Worm (Caenorhabditis elegans) whole organism, late embryonic: ENCODE measurements around the gene C25E10.7.

Source experiments
- F13H6.1 ChIP-seq: sonication (generic microtip); optimal IDR thresholded peaks from 2 replicates; lab custom pipeline; 2016; ENCODE audit warnings: missing genetic modification characterization, missing compliant biosample characterization
- ceh-30 ChIP-seq: fragments of 150-350 bp; optimal IDR thresholded peaks from 2 replicates; lab custom pipeline; 2014; ENCODE audit warnings: missing biosample characterization, missing genetic modification characterization
- ceh-31 ChIP-seq: sonication (generic microtip); optimal IDR thresholded peaks from 2 replicates; lab custom pipeline; 2016; ENCODE audit warnings: missing genetic modification characterization, missing compliant biosample characterization
- ceh-9 ChIP-seq: sonication (generic microtip); optimal IDR thresholded peaks from 2 replicates; lab custom pipeline; 2016; ENCODE audit warnings: mild to moderate bottlenecking, missing genetic modification characterization, inconsistent platforms, missing compliant biosample characterization
- dmd-4 ChIP-seq: sonication (generic microtip); optimal IDR thresholded peaks from 2 replicates; lab custom pipeline; 2016; ENCODE audit warnings: borderline replicate concordance, missing genetic modification characterization, missing compliant biosample characterization
- ets-4 ChIP-seq: sonication (generic microtip); optimal IDR thresholded peaks from 2 replicates; lab custom pipeline; 2016; ENCODE audit warnings: missing genetic modification characterization, missing compliant biosample characterization
- eyg-1 ChIP-seq: sonication (generic microtip); optimal IDR thresholded peaks from 2 replicates; lab custom pipeline; 2016; ENCODE audit warnings: missing genotype, missing genetic modification characterization, missing compliant biosample characterization
- hlh-13 ChIP-seq: fragments of 200-800 bp; sonication (Bioruptor generic); optimal IDR thresholded peaks from 2 replicates; lab custom pipeline; 2018; ENCODE audit warnings: mild to moderate bottlenecking, missing genetic modification characterization, missing compliant biosample characterization
- pat-9 ChIP-seq: fragments of 200-800 bp; sonication (Bioruptor generic); optimal IDR thresholded peaks from 2 replicates; lab custom pipeline; 2018; ENCODE audit warnings: mild to moderate bottlenecking, missing genetic modification characterization, moderate library complexity, missing compliant biosample characterization
- pha-2 ChIP-seq: sonication (generic microtip); optimal IDR thresholded peaks from 2 replicates; lab custom pipeline; 2017; ENCODE audit warnings: mild to moderate bottlenecking, missing genetic modification characterization, missing compliant biosample characterization
- tbx-2 ChIP-seq: sonication (generic microtip); optimal IDR thresholded peaks from 2 replicates; lab custom pipeline; 2016; ENCODE audit warnings: missing genetic modification characterization, missing compliant biosample characterization
- unc-86 ChIP-seq: sonication (generic microtip); optimal IDR thresholded peaks from 2 replicates; lab custom pipeline; 2016; ENCODE audit warnings: missing genetic modification characterization, missing compliant biosample characterization

ce11 chrV:9096674-9097073, 45.7 kb upstream of the C25E10.7 start:
- no peak for TF ChIP-seq pat-9 (tag; lab: Kevin White, UChicago)
- TF ChIP-seq unc-86 (tag; lab: Kevin White, UChicago) = no peak
- TF ChIP-seq ceh-9 (tag; lab: Kevin White, UChicago) = no peak
- no peak for TF ChIP-seq ets-4 (tag; lab: Kevin White, UChicago)
- TF ChIP-seq tbx-2 = no peak
- no peak for TF ChIP-seq ceh-30 (tag; lab: Kevin White, UChicago)
- TF ChIP-seq pha-2 = no peak
- no peak for TF ChIP-seq eyg-1 (tag; lab: Kevin White, UChicago)
- no peak for TF ChIP-seq F13H6.1 (tag; lab: Kevin White, UChicago)
- TF ChIP-seq dmd-4 (tag; lab: Kevin White, UChicago) = no peak
- no peak for TF ChIP-seq hlh-13 (GFP tag; lab: Kevin White, UChicago)
- no peak for TF ChIP-seq ceh-31 (tag; lab: Kevin White, UChicago)
